Worm (Caenorhabditis elegans): ENCODE results near the gene rfth-1.

The rfth-1 gene

DNA sequence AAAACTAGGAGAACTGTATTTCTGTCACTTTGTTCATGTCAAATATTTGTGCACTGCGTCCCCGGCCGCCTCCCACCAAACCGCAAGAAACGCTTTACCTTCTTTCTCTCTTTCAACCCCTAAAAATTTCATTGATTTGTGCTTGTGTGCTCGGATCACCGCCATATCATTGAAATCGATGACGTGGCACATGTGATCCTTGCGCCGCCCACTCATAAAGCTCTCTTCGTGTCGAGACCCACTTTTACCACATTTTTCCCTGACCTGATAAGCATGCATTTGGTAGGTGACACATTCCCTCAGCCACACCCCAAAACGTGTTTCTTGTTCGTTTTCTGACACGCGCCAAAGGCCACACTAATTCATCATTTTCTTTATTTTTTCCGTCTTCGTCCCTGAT, 46.6 kb upstream of the rfth-1 start (continued):
- TF ChIP-seq attf-4 (tag; optimal IDR thresholded peaks at IDR 0.05) (no peak), mxl-3 (GFP tag; optimal IDR thresholded peaks at IDR 0.05) (peak; percentile 14), jun-1 (tag; optimal IDR thresholded peaks at IDR 0.05) (no peak), Y48G9A.11 (GFP tag; IDR thresholded peaks at IDR 0.05) (no peak)

DNA sequence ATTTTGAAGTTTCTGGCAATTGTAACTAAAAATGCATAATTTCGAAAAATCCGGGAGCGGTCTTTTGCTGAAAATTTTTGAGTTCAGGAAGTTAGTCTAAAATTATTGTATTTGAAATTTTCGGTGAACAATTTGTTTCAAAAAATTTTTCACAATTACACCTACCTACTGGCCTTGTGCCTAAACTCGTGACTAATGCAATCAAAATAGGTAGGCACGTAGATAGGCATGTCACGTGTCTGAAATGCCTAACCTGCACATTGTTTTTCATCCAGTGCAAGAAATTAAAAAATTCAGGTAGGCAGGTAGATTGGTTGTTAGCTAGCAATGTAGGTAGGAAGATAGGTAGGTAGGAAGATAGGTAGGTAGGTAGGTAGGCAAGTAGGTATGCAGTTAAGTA, 46.0 kb upstream of the rfth-1 start:
- TF ChIP-seq ceh-32 (tag; optimal IDR thresholded peaks at IDR 0.05; ENCODE audit: poor library complexity) (no peak), ceh-62 (tag; optimal IDR thresholded peaks at IDR 0.05) (no peak), daf-19 (GFP tag; conservative IDR thresholded peaks at IDR 0.05) (no peak), mxl-3 (GFP tag; optimal IDR thresholded peaks at IDR 0.05) (no peak), hlh-30 (tag; optimal IDR thresholded peaks at IDR 0.05; ENCODE audit: insufficient read depth) (peak; percentile 51), F49E8.2 (tag; optimal IDR thresholded peaks at IDR 0.05; ENCODE audit: borderline replicate concordance) (no peak), ZK546.5 (tag; optimal IDR thresholded peaks at IDR 0.05) (no peak), daf-8 (GFP tag; IDR thresholded peaks at IDR 0.05) (no peak)

DNA sequence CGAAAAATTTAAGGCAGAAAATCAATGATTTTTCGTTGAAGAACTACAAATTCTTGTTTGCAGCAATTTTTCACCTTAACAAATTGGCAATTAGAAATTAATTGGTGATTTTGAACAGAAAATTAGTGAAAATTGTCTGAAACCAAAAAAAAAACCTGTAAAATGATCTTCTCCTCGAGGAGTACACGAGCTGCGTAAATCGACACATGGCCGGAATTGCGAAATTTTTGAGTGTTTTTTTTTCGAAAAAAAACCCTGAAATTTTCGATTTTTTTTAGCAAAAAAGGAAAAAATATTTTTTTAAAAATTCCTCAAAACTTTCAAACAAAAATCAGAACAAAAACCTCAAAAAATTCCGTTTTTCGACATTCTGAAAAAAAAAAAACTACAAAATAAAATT, 40.5 kb upstream of the rfth-1 start:
- TF ChIP-seq set-16 (GFP tag; IDR thresholded peaks at IDR 0.05) (no peak), aha-1 (tag) (peak; percentile 85)

DNA sequence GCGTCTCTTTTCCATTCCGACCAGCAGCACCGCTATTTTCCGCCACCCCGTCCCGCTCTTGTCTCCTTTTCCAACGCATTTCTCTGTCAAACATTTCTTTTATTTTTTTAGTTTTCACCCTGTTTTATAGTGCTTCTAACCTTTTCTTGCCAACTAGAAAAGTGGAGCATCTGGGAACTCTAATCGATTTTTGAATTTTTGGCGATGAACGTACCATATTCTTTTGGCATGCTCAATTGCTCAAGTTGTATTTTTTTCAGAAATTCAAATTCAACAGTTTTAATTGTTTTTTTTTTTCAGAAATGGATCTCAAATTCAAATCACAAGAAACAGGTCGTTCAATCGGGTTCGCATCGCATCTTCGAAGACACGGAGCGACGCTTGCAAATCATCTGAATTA, 37.1 kb upstream of the rfth-1 start, which contains the start of gene ZK185.1:
ZK185.1 (plus strand) TSS at position 301 of the 400 bp plus-strand sequence.
- TF ChIP-seq attf-4 (tag; optimal IDR thresholded peaks at IDR 0.05) (no peak), unc-130 (GFP tag; optimal IDR thresholded peaks at IDR 0.05) (no peak), nhr-102 (tag; optimal IDR thresholded peaks at IDR 0.05) (no peak), lin-15B (tag; optimal IDR thresholded peaks at IDR 0.05) (no peak), dmd-6 (GFP tag; IDR thresholded peaks at IDR 0.05) (no peak), hlh-30 (tag; optimal IDR thresholded peaks at IDR 0.05; ENCODE audit: insufficient read depth) (no peak), snpc-4 (tag; optimal IDR thresholded peaks at IDR 0.05) (no peak), ceh-32 (tag; optimal IDR thresholded peaks at IDR 0.05; ENCODE audit: poor library complexity) (no peak), vab-7 (GFP tag; IDR thresholded peaks at IDR 0.05) (no peak), Y75B8A.6 (GFP tag; IDR thresholded peaks at IDR 0.05) (no peak), php-3 (GFP tag; IDR thresholded peaks at IDR 0.05) (no peak), spr-1 (tag; optimal IDR thresholded peaks at IDR 0.05) (no peak), F37D6.2 (tag; optimal IDR thresholded peaks at IDR 0.05) (no peak), mdt-29 (GFP tag; IDR thresholded peaks at IDR 0.05) (no peak), hmg-1.1 (GFP tag; IDR thresholded peaks at IDR 0.05) (no peak), ceh-28 (tag; optimal IDR thresholded peaks at IDR 0.05) (no peak), daf-8 (GFP tag; IDR thresholded peaks at IDR 0.05) (no peak)

DNA sequence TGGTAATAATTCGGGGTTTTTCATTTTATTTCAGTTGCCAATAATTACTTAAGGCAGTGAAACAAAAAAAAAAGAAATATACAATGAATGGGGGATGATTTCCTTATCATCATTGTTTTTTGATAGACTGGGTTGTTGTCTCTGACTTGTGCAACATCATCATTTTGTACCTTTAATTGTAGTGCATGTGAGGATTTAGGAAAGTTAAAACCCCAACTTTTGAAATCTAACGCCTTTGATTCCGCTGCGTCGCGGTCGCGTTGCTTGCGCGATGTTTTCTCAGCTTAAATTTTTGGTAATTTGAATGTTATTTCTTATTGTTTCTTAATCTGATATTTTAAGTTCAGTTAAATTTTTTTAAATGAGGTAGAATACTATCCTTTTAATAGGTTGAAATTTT, 34.7 kb upstream of the rfth-1 start, which contains the start of gene ZK185.5:
ZK185.5 (minus strand) TSS at position 101 of the 400 bp plus-strand sequence.
- TF ChIP-seq F26F4.8 (GFP tag; conservative IDR thresholded peaks at IDR 0.05) (no peak), aly-2 (tag; optimal IDR thresholded peaks at IDR 0.05) (no peak), daf-16 (GFP tag; optimal IDR thresholded peaks at IDR 0.05) (no peak), daf-16 (tag; optimal IDR thresholded peaks at IDR 0.05) (peak; percentile 4), aha-1 (tag) (peak; percentile 37), ZK546.5 (tag; optimal IDR thresholded peaks at IDR 0.05) (no peak), Y5F2A.4 (GFP tag; optimal IDR thresholded peaks at IDR 0.05) (no peak), snpc-4 (tag; optimal IDR thresholded peaks at IDR 0.05) (no peak), duxl-1 (tag; optimal IDR thresholded peaks at IDR 0.05; ENCODE audit: poor library complexity) (no peak), daf-8 (GFP tag; IDR thresholded peaks at IDR 0.05) (no peak), Y75B8A.6 (GFP tag; IDR thresholded peaks at IDR 0.05) (no peak), lsy-2 (tag; optimal IDR thresholded peaks at IDR 0.05) (no peak), nhr-48 (tag; optimal IDR thresholded peaks at IDR 0.05) (no peak), nhr-111 (GFP tag; optimal IDR thresholded peaks at IDR 0.05) (no peak), spr-1 (tag; optimal IDR thresholded peaks at IDR 0.05) (no peak), nhr-42 (GFP tag; IDR thresholded peaks at IDR 0.05) (no peak)
